Fruit fly (Drosophila melanogaster) whole organism, wandering third instar larva: ENCODE data around the gene CG2202.

Experiments used
- Abd-B ChIP-seq: fragments of >200 bp; optimal IDR thresholded peaks from 2 replicates; lab custom pipeline; 2017; ENCODE audit warnings: missing biosample characterization, missing genetic modification characterization
- CG32264 ChIP-seq: fragments of 200-800 bp; sonication (Bioruptor generic); optimal IDR thresholded peaks from 2 replicates; lab custom pipeline; 2016; ENCODE audit warnings: missing biosample characterization, missing genetic modification characterization
- GATAd ChIP-seq: sonication (Bioruptor generic); optimal IDR thresholded peaks from 2 replicates; lab custom pipeline; 2016; ENCODE audit warnings: missing biosample characterization, missing genetic modification characterization
- N ChIP-seq: fragments of >200 bp; optimal IDR thresholded peaks from 2 replicates; lab custom pipeline; 2018; ENCODE audit warnings: missing biosample characterization, missing external identifiers, missing genetic modification characterization
- OdsH ChIP-seq: fragments of 200-800 bp; sonication (Bioruptor generic); optimal IDR thresholded peaks from 2 replicates; lab custom pipeline; 2016; ENCODE audit warnings: missing biosample characterization, mild to moderate bottlenecking, missing genetic modification characterization
- foxo ChIP-seq, 2 experiments: fragments of 200-800 bp; sonication (Bioruptor generic); optimal IDR thresholded peaks; 2 replicates in 1 of 2; 3 replicates in 1 of 2; lab custom pipeline; 2016 to 2017; ENCODE audit warnings: missing biosample characterization in 2 of 2, missing genetic modification characterization in 2 of 2
- jim ChIP-seq: fragments of 175-275, 200-325 bp; sonication (Bioruptor generic); optimal IDR thresholded peaks from 2 replicates; lab custom pipeline; 2016; ENCODE audit warnings: missing biosample characterization, mild to moderate bottlenecking, missing genetic modification characterization
- lola ChIP-seq: fragments of >200 bp; optimal IDR thresholded peaks from 2 replicates; lab custom pipeline; 2017; ENCODE audit warnings: missing biosample characterization, missing genetic modification characterization
- tai ChIP-seq: sonication (Bioruptor generic); optimal IDR thresholded peaks from 2 replicates; lab custom pipeline; 2016; ENCODE audit warnings: missing biosample characterization, missing genetic modification characterization
- usp ChIP-seq: fragments of >200 bp; optimal IDR thresholded peaks from 2 replicates; lab custom pipeline; 2017; ENCODE audit warnings: missing biosample characterization, missing genetic modification characterization

- no peak for TF ChIP-seq OdsH (GFP tag; lab: Kevin White, UChicago)
- TF ChIP-seq jim (GFP tag; lab: Kevin White, UChicago), result no peak
- no peak for TF ChIP-seq usp
- TF ChIP-seq foxo (GFP tag; optimal IDR thresholded peaks at IDR 0.05; lab: Kevin White, UChicago), result no peak
- TF ChIP-seq CG32264, result no peak
- no peak for TF ChIP-seq GATAd (GFP tag; lab: Kevin White, UChicago)
- no peak for TF ChIP-seq lola (GFP tag; lab: Kevin White, UChicago)
- TF ChIP-seq N (GFP tag; lab: Kevin White, UChicago), result no peak
- no peak for TF ChIP-seq Abd-B
- no peak for TF ChIP-seq tai (GFP tag; lab: Kevin White, UChicago)
These were observed 27.9 kb downstream of the CG2202 start for dm6 chrX:10876451-10876850.
